Fruit fly (Drosophila melanogaster): ENCODE measurements around the gene CG46304.

- TF ChIP-seq vri (GFP tag; optimal IDR thresholded peaks at IDR 0.05) (no peak), eg (GFP tag; IDR thresholded peaks at IDR 0.05) (no peak), fd85E (GFP tag; optimal IDR thresholded peaks at IDR 0.05) (no peak), dac (GFP tag; optimal IDR thresholded peaks at IDR 0.05) (no peak), ss (GFP tag; optimal IDR thresholded peaks at IDR 0.05) (no peak), Smox (GFP tag; optimal IDR thresholded peaks at IDR 0.05) (no peak)
Measured at dm6 chr2L:18925387-18925786, 20.7 kb upstream of the CG46304 start.
